Worm (Caenorhabditis elegans) whole organism, L2 larva: ENCODE measurements around the gene F46H5.4.
A peak's percentile ranks its signal among the peaks of the same experiment; 100 is the strongest.

ENCODE experiments used
- C34F6.9 ChIP-seq: fragments of 150-350 bp; optimal IDR thresholded peaks from 2 replicates; lab custom pipeline; 2014; ENCODE audit warnings: missing biosample characterization, missing genetic modification characterization
- F13H6.1 ChIP-seq: sonication (generic microtip); optimal IDR thresholded peaks from 2 replicates; lab custom pipeline; 2016; ENCODE audit warnings: missing genetic modification characterization, missing compliant biosample characterization
- R02D3.7 ChIP-seq: fragments of 150-350 bp; optimal IDR thresholded peaks from 2 replicates; lab custom pipeline; 2014; ENCODE audit warnings: missing biosample characterization, missing genetic modification characterization
- Y55F3AM.14 ChIP-seq: fragments of 200-800 bp; sonication (Bioruptor generic); optimal IDR thresholded peaks from 2 replicates; lab custom pipeline; 2018; ENCODE audit warnings: mild to moderate bottlenecking, missing genetic modification characterization, missing compliant biosample characterization
- alr-1 ChIP-seq: fragments of 150-350 bp; optimal IDR thresholded peaks from 2 replicates; lab custom pipeline; 2014; ENCODE audit warnings: missing biosample characterization, missing genetic modification characterization
- aly-2 ChIP-seq: fragments of 150-350 bp; optimal IDR thresholded peaks from 2 replicates; lab custom pipeline; 2014; ENCODE audit warnings: missing biosample characterization, missing genetic modification characterization
- ama-1 ChIP-seq: fragments of 150-350 bp; optimal IDR thresholded peaks from 2 replicates; lab custom pipeline; 2018; ENCODE audit warnings: inconsistent platforms
- blmp-1 ChIP-seq: sonication (generic microtip); optimal IDR thresholded peaks from 2 replicates; lab custom pipeline; 2017; ENCODE audit warnings: missing genetic modification characterization, mild to moderate bottlenecking, missing compliant biosample characterization, antibody characterized with exemption, moderate library complexity; ENCODE audit not compliant: insufficient read depth
- ceh-16 ChIP-seq: fragments of 150-350 bp; optimal IDR thresholded peaks from 2 replicates; lab custom pipeline; 2014; ENCODE audit warnings: missing biosample characterization, missing genetic modification characterization
- ceh-82 ChIP-seq: fragments of 150-350 bp; optimal IDR thresholded peaks from 2 replicates; lab custom pipeline; 2014; ENCODE audit warnings: missing biosample characterization, missing genetic modification characterization
- crh-2 ChIP-seq: sonication (generic microtip); optimal IDR thresholded peaks from 2 replicates; lab custom pipeline; 2017; ENCODE audit warnings: missing biosample characterization, missing genetic modification characterization
- dmd-4 ChIP-seq: sonication (generic microtip); optimal IDR thresholded peaks from 2 replicates; lab custom pipeline; 2017; ENCODE audit warnings: missing biosample characterization, missing genetic modification characterization
- egl-27 ChIP-seq: sonication (generic microtip); optimal IDR thresholded peaks from 3 replicates; lab custom pipeline; 2017; ENCODE audit warnings: missing biosample characterization, missing genetic modification reagents, missing genetic modification characterization
- elt-1 ChIP-seq: fragments of 150-350 bp; optimal IDR thresholded peaks from 2 replicates; lab custom pipeline; 2014; ENCODE audit warnings: missing biosample characterization, missing genetic modification characterization
- elt-3 ChIP-seq: sonication (generic microtip); optimal IDR thresholded peaks from 2 replicates; lab custom pipeline; 2017; ENCODE audit warnings: missing biosample characterization, missing genetic modification characterization
- fos-1 ChIP-seq: fragments of 150-350 bp; optimal IDR thresholded peaks from 2 replicates; lab custom pipeline; 2014; ENCODE audit warnings: missing biosample characterization, missing genetic modification characterization
- gmeb-1 ChIP-seq: fragments of 150-350 bp; optimal IDR thresholded peaks from 2 replicates; lab custom pipeline; 2014; ENCODE audit warnings: missing biosample characterization, missing genetic modification characterization
- lin-11 ChIP-seq: fragments of 150-350 bp; sonication (generic microtip); optimal IDR thresholded peaks from 2 replicates; lab custom pipeline; 2014; ENCODE audit warnings: missing biosample characterization, missing genetic modification characterization, inconsistent platforms, mixed read lengths
- lin-13 ChIP-seq: fragments of 150-350 bp; optimal IDR thresholded peaks from 2 replicates; lab custom pipeline; 2014; ENCODE audit warnings: missing biosample characterization, missing genetic modification reagents, missing genetic modification characterization
- lin-39 ChIP-seq: fragments of 150-350 bp; optimal IDR thresholded peaks from 2 replicates; lab custom pipeline; 2014; ENCODE audit warnings: missing biosample characterization, missing genetic modification reagents, missing genetic modification characterization
- lsy-2 ChIP-seq, 2 experiments: fragments of 150-350 bp in 1 of 2; sonication (generic microtip) in 1 of 2; optimal IDR thresholded peaks; 2 replicates each; lab custom pipeline; 2014 to 2017; ENCODE audit warnings: missing biosample characterization in 2 of 2, missing genetic modification characterization in 2 of 2
- mab-5 ChIP-seq: fragments of 150-350 bp; optimal IDR thresholded peaks from 2 replicates; lab custom pipeline; 2014; ENCODE audit warnings: missing biosample characterization, missing genetic modification characterization
- mbf-1 ChIP-seq: sonication (generic microtip); optimal IDR thresholded peaks from 2 replicates; lab custom pipeline; 2017; ENCODE audit warnings: missing biosample characterization, missing genetic modification characterization
- mdl-1 ChIP-seq, 2 experiments: fragments of 150-350 bp in 1 of 2; sonication (generic microtip) in 1 of 2; optimal IDR thresholded peaks; 2 replicates each; lab custom pipeline; 2017; ENCODE audit warnings: missing biosample characterization in 2 of 2, missing genetic modification characterization in 2 of 2
- nhr-10 ChIP-seq: sonication (generic microtip); optimal IDR thresholded peaks from 2 replicates; lab custom pipeline; 2017; ENCODE audit warnings: missing biosample characterization, missing genetic modification characterization
- nhr-11 ChIP-seq: fragments of 150-350 bp; optimal IDR thresholded peaks from 2 replicates; lab custom pipeline; 2014; ENCODE audit warnings: missing biosample characterization, missing genetic modification characterization
- nhr-129 ChIP-seq: fragments of 150-350 bp; optimal IDR thresholded peaks from 2 replicates; lab custom pipeline; 2014; ENCODE audit warnings: missing biosample characterization, missing genetic modification characterization
- nhr-21 ChIP-seq: fragments of 150-350 bp; optimal IDR thresholded peaks from 2 replicates; lab custom pipeline; 2014; ENCODE audit warnings: missing biosample characterization, missing genetic modification characterization
- nhr-25 ChIP-seq: fragments of 150-350 bp; sonication (generic microtip); optimal IDR thresholded peaks from 3 replicates; lab custom pipeline; 2014; ENCODE audit warnings: missing biosample characterization, missing genetic modification characterization
- nhr-6 ChIP-seq: fragments of 150-350 bp; optimal IDR thresholded peaks from 2 replicates; lab custom pipeline; 2014; ENCODE audit warnings: missing biosample characterization, missing genetic modification characterization
- nhr-77 ChIP-seq: fragments of 150-350 bp; optimal IDR thresholded peaks from 2 replicates; lab custom pipeline; 2014; ENCODE audit warnings: missing biosample characterization, missing genetic modification characterization
- sem-4 ChIP-seq: fragments of 150-350 bp; optimal IDR thresholded peaks from 2 replicates; lab custom pipeline; 2014; ENCODE audit warnings: missing biosample characterization, missing genetic modification reagents, missing genetic modification characterization
- skn-1 ChIP-seq: sonication (generic microtip); optimal IDR thresholded peaks from 2 replicates; lab custom pipeline; 2017; ENCODE audit warnings: missing biosample characterization, missing genetic modification characterization
- sma-3 ChIP-seq: sonication (generic microtip); optimal IDR thresholded peaks from 2 replicates; lab custom pipeline; 2016; ENCODE audit warnings: missing genetic modification reagents, missing genetic modification characterization, missing compliant biosample characterization
- sma-9 ChIP-seq, 2 experiments: fragments of 150-350 bp in 1 of 2; sonication (generic microtip) in 1 of 2; optimal IDR thresholded peaks; 2 replicates each; lab custom pipeline; 2014 to 2016; ENCODE audit warnings: missing genetic modification characterization in 2 of 2, mild to moderate bottlenecking in 1 of 2, missing biosample characterization in 1 of 2, missing compliant biosample characterization in 1 of 2, missing genetic modification reagents in 1 of 2, moderate library complexity in 1 of 2
- snpc-4 ChIP-seq: fragments of 150-350 bp; optimal IDR thresholded peaks from 2 replicates; lab custom pipeline; 2014; ENCODE audit warnings: missing biosample characterization, missing genetic modification characterization
- unc-55 ChIP-seq: fragments of 150-350 bp; sonication (generic microtip); optimal IDR thresholded peaks from 3 replicates; lab custom pipeline; 2014; ENCODE audit warnings: missing biosample characterization, missing genetic modification reagents, missing genetic modification characterization
- unc-62 ChIP-seq: fragments of 150-350 bp; optimal IDR thresholded peaks from 2 replicates; lab custom pipeline; 2014; ENCODE audit warnings: missing biosample characterization, missing genetic modification reagents, missing genetic modification characterization
- zag-1 ChIP-seq: fragments of 150-350 bp; optimal IDR thresholded peaks from 2 replicates; lab custom pipeline; 2014; ENCODE audit warnings: missing biosample characterization, missing genetic modification characterization
- ztf-1 ChIP-seq: fragments of 200-800 bp; sonication (Bioruptor generic); conservative IDR thresholded peaks from 2 replicates; pipeline ENCODE4 v1.3.6; 2022; ENCODE audit warnings: missing genetic modification characterization, missing compliant biosample characterization
- ztf-4 ChIP-seq: fragments of 150-350 bp; optimal IDR thresholded peaks from 2 replicates; lab custom pipeline; 2014; ENCODE audit warnings: missing biosample characterization, missing genetic modification characterization

F46H5.4 gene

DNA sequence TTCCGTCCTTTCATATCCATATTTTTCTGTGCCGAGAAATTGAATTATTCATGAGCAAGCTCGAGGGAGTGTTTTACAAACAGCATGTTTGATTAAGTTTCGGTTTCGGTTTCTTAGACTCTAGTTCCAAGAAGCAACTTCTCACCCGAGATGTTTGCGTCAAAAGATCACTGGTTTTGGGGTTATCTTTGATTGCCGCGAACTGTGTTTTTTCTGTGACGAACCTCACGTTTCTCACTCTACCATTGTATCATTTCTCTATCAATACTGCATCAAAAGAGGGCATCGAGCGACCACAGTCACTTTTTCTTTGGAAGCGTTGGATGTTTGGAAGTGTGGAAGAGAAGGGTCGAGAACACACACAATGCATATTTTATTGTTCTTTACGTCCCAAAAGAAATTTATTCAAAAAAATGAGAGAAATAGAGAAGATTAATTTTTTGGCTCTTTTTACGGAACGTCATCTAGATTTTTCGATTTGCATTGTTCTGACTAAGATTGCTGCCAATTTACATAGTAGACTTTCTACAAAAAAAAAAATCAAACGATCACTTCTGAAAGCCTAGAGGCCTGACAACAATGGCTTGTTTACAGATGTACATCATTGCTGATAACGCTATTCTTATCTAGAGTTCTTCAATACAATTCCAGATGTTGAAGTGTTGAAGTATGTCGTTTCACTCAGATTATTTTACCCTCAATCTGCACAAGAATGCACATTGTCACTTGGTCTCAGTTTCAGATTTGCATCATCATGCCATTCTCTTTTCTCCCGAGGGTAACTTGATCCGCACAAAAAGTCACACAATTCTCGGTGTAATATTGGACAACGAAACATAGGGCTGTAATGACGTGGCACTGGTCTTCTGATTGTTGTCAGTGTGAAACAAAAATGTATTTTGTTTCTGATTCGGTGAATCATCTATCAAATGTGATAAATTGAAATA, 21.0 kb downstream of the F46H5.4 start:
- TF ChIP-seq unc-55 (GFP tag; lab: Kevin White, UChicago) (peak; percentile 16), sma-9 (GFP tag; optimal IDR thresholded peaks at IDR 0.05; lab: Kevin White, UChicago) (peak; percentile 52), sma-9 (tag; optimal IDR thresholded peaks at IDR 0.05; lab: Kevin White, UChicago) (no peak), nhr-129 (tag; lab: Kevin White, UChicago) (peak; percentile 93), gmeb-1 (tag; lab: Kevin White, UChicago) (no peak), crh-2 (tag; lab: Kevin White, UChicago) (peak; percentile 70), fos-1 (tag; lab: Kevin White, UChicago) (peak; percentile 32), nhr-21 (tag; lab: Kevin White, UChicago) (peak; percentile 6), F13H6.1 (tag; lab: Kevin White, UChicago) (peak; percentile 50), lin-11 (no peak), lin-13 (peak; percentile 15)

DNA sequence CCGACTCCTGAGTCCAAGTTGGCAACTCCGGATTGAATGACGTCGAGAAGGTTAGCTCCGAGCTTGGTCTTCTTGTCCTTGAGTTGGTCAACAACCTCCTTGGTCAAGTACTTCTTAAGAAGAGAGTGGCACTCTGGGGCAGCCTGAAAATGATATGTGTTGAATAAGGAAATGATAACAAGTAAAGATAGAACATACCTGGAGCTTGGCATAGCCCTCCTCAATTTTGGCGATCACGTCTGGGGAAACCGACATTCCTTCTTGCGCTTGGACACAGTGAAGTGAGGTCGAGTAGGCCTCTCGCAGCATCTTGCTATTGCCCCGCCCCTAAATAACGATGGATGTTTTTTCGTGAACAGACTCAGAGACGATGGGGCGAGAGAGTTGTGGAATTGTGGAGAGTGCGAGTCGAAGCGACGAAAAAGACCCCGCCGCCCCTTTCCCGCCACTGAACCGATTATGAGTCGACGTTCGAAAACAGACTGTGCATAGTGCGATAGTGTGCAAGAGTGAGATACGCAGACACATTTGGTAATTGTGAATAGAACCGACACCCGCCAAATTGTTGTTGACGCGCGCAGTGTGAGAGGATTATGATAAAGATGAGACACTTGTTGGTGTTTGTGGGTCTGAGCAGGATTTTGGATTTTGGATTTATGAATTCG, 22.1 kb downstream of the F46H5.4 start:
- no peak for TF ChIP-seq dmd-4
- TF ChIP-seq ceh-82 (tag; lab: Kevin White, UChicago), result no peak
- TF ChIP-seq nhr-129 (tag; lab: Kevin White, UChicago), result peak; percentile 63
- TF ChIP-seq nhr-25, result peak; percentile 23
- TF ChIP-seq blmp-1, result no peak
- no peak for TF ChIP-seq elt-3 (tag; lab: Kevin White, UChicago)
- no peak for TF ChIP-seq zag-1 (tag; lab: Kevin White, UChicago)
- no peak for TF ChIP-seq unc-62 (GFP tag; lab: Kevin White, UChicago)
- TF ChIP-seq crh-2 (tag; lab: Kevin White, UChicago), result peak; percentile 58
- peak; percentile 45 for TF ChIP-seq sma-9 (GFP tag; optimal IDR thresholded peaks at IDR 0.05; lab: Kevin White, UChicago)
- no peak for TF ChIP-seq sma-9 (tag; optimal IDR thresholded peaks at IDR 0.05; lab: Kevin White, UChicago)
- no peak for TF ChIP-seq ceh-16 (tag; lab: Kevin White, UChicago)
- TF ChIP-seq lsy-2 (tag; optimal IDR thresholded peaks at IDR 0.05; lab: Kevin White, UChicago), result peak in 1 of 2 experiments; percentile 55
- no peak for TF ChIP-seq nhr-6 (tag; lab: Kevin White, UChicago)
- peak; percentile 9 for TF ChIP-seq lin-11
- no peak for TF ChIP-seq lin-39
- TF ChIP-seq mab-5 (tag; lab: Kevin White, UChicago), result no peak
- no peak for TF ChIP-seq nhr-10
- peak; percentile 63 for TF ChIP-seq ama-1 (lab: Kevin White, UChicago)
- TF ChIP-seq ztf-1 (GFP tag; lab: Robert Waterston, UW), result no peak
- no peak for TF ChIP-seq aly-2
- TF ChIP-seq snpc-4 (tag; lab: Kevin White, UChicago), result no peak
- no peak for TF ChIP-seq egl-27 (tag; lab: Kevin White, UChicago)
- peak; percentile 39 for TF ChIP-seq C34F6.9 (tag; lab: Kevin White, UChicago)
- no peak for TF ChIP-seq nhr-11
- TF ChIP-seq unc-55 (GFP tag; lab: Kevin White, UChicago), result peak; percentile 21
- TF ChIP-seq ztf-4 (tag; lab: Kevin White, UChicago), result peak; percentile 0
- TF ChIP-seq nhr-77 (tag; lab: Kevin White, UChicago), result no peak
- peak; percentile 63 for TF ChIP-seq F13H6.1 (tag; lab: Kevin White, UChicago)
- TF ChIP-seq mbf-1, result no peak
- TF ChIP-seq skn-1, result no peak
- no peak for TF ChIP-seq R02D3.7 (tag; lab: Kevin White, UChicago)
- no peak for TF ChIP-seq sma-3
- TF ChIP-seq lin-13, result no peak
- TF ChIP-seq nhr-21 (tag; lab: Kevin White, UChicago), result no peak
- no peak for TF ChIP-seq Y55F3AM.14 (GFP tag; lab: Kevin White, UChicago)
- no peak for TF ChIP-seq alr-1
- no peak for TF ChIP-seq sem-4 (tag; lab: Kevin White, UChicago)
- peak in 1 of 2 experiments; percentile 39 for TF ChIP-seq mdl-1 (tag; optimal IDR thresholded peaks at IDR 0.05; lab: Kevin White, UChicago)
- TF ChIP-seq elt-1 (tag; lab: Kevin White, UChicago), result no peak
- TF ChIP-seq fos-1 (tag; lab: Kevin White, UChicago), result peak; percentile 54
